Worm (Caenorhabditis elegans) whole organism, L4/young adult: ENCODE measurements around the gene tag-124.

ENCODE experiments used
- W03F9.2 ChIP-seq: fragments of 150-350 bp; optimal IDR thresholded peaks from 2 replicates; lab custom pipeline; 2014; ENCODE audit warnings: missing biosample characterization, missing genetic modification characterization
- dao-5 ChIP-seq: sonication (generic microtip); optimal IDR thresholded peaks from 2 replicates; lab custom pipeline; 2016; ENCODE audit warnings: missing genotype, missing genetic modification characterization, moderate library complexity, missing compliant biosample characterization
- him-1 ChIP-seq: sonication (generic microtip); optimal IDR thresholded peaks from 2 replicates; lab custom pipeline; 2016; ENCODE audit warnings: missing genotype, missing genetic modification reagents, missing genetic modification characterization, missing compliant biosample characterization

ce11 chrII:9589667-9590066 lies 1.4 kb upstream of the tag-124 start, which contains the start of gene eral-1:
- TF ChIP-seq him-1 (tag; lab: Kevin White, UChicago) (no peak), dao-5 (tag; lab: Kevin White, UChicago) (no peak), W03F9.2 (tag; lab: Kevin White, UChicago) (no peak)
